Fruit fly (Drosophila melanogaster): ENCODE measurements around the gene Dim1.
A peak's percentile ranks its signal among the peaks of the same experiment; 100 is the strongest.

Dim1 gene

DNA sequence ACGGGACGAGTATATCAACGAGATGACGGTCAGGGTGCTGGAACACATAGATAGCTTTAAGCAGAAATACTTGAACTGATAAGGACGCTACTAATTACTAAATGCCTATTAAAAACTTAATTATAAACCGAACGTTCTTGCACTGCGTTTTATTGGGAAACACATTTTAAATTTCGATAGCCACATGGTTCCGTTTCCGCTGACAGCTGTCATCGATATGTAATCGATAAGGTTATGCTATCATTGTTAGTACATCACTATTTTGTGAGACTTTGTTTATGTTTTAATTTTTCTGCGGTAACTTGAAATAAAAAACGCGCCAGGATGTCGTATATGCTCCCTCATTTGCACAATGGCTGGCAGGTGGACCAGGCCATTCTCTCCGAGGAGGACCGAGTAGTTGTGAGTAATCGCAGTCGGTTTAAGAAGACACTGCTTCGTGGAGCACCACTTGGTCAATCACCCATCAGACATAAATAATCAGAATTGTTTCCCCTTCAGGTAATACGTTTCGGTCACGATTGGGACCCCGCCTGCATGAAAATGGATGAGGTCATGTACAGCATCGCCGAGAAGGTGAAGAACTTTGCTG, at the start of gene Dim1:
Gene Dim1 (plus strand): TSS at position 239 of the 592 bp plus-strand sequence.
- TF ChIP-seq CG4496 (GFP tag; IDR thresholded peaks at IDR 0.05): peak; percentile 57; the same call in 2 of the 3 replicates
- no peak for TF ChIP-seq CG8159 (tag; optimal IDR thresholded peaks at IDR 0.05)
- TF ChIP-seq Snoo (tag; optimal IDR thresholded peaks at IDR 0.05): no peak
- TF ChIP-seq CG9948 (tag; optimal IDR thresholded peaks at IDR 0.05): no peak
- peak; percentile 37; the same call in 1 of the 2 replicates for TF ChIP-seq CG12605 (GFP tag; IDR thresholded peaks at IDR 0.05)
- TF ChIP-seq CG13204 (GFP tag; optimal IDR thresholded peaks at IDR 0.05): no peak

- TF ChIP-seq CG10348 (GFP tag; IDR thresholded peaks at IDR 0.05) (no peak), EcR (GFP tag; optimal IDR thresholded peaks at IDR 0.05) (peak; percentile 93)
These were observed 48.0 kb upstream of the Dim1 start for dm6 chr2L:4355066-4355465.

- TF ChIP-seq CG10348 (GFP tag; IDR thresholded peaks at IDR 0.05) (no peak), rn (GFP tag; IDR thresholded peaks at IDR 0.05) (0 out of 2 replicates have a peak, but pooled peaks have one; percentile 3), CG12605 (GFP tag; IDR thresholded peaks at IDR 0.05) (peak; percentile 52), CG15710 (tag; optimal IDR thresholded peaks at IDR 0.05) (no peak), CG8301 (tag; optimal IDR thresholded peaks at IDR 0.05) (peak; percentile 50), Pif1A (GFP tag; optimal IDR thresholded peaks at IDR 0.05) (peak; percentile 68), CG32121 (GFP tag; IDR thresholded peaks at IDR 0.05) (no peak; the same call in 1 of the 2 replicates), CG17806 (tag; optimal IDR thresholded peaks at IDR 0.05) (peak; percentile 27), CG4496 (GFP tag; IDR thresholded peaks at IDR 0.05) (peak; percentile 58; the same call in 2 of the 3 replicates), CG14655 (GFP tag; optimal IDR thresholded peaks at IDR 0.05) (peak; percentile 64), CG8159 (tag; optimal IDR thresholded peaks at IDR 0.05) (peak; percentile 1), fd96Ca (GFP tag; IDR thresholded peaks at IDR 0.05) (peak; percentile 66), Ets98B (GFP tag; IDR thresholded peaks at IDR 0.05) (peak; percentile 26; the same call in 1 of the 2 replicates), CG9948 (tag; optimal IDR thresholded peaks at IDR 0.05) (peak; percentile 5), D1 (tag; optimal IDR thresholded peaks at IDR 0.05) (no peak), Snoo (tag; optimal IDR thresholded peaks at IDR 0.05) (no peak)
These were observed 43.9 kb upstream of the Dim1 start for dm6 chr2L:4359156-4359555.

- TF ChIP-seq rn (GFP tag; IDR thresholded peaks at IDR 0.05) (0 out of 2 replicates have a peak, but pooled peaks have one; percentile 6), CG10348 (GFP tag; IDR thresholded peaks at IDR 0.05) (0 out of 2 replicates have a peak, but pooled peaks have one; percentile 18), CG14655 (GFP tag; optimal IDR thresholded peaks at IDR 0.05) (no peak), CG9948 (tag; optimal IDR thresholded peaks at IDR 0.05) (peak; percentile 24), CG8159 (tag; optimal IDR thresholded peaks at IDR 0.05) (peak; percentile 47), CG15710 (tag; optimal IDR thresholded peaks at IDR 0.05) (peak; percentile 41), CG17806 (tag; optimal IDR thresholded peaks at IDR 0.05) (peak; percentile 18), Ets98B (GFP tag; IDR thresholded peaks at IDR 0.05) (no peak), fd96Ca (GFP tag; IDR thresholded peaks at IDR 0.05) (no peak)
These were observed 42.2 kb upstream of the Dim1 start for dm6 chr2L:4360882-4361281.

DNA sequence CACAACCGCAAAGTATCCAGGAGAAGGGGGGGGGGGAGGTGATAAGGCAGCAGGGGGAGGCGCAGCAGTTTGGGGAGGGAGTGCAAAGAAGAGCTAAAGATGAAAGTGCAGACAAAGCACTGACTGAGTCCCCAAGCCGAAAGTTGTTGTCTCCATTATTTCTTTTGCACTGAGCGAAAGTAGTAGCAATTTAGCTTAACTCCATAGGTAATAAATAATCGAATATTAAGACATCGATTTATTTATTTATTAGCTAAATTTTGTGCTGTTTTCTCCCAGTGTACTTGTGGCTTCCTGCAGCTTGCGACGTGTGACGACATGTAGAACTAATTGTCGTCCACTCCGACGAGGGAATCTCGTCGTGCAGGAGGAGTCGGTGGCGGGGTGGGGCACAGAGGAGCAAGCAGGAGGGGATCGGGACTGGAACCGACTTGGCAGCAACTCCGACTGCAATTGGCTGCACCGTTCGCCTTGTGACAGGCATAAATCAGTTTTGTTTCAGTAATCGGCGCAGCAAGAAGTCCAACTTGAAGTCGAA, 41.5 kb upstream of the Dim1 start, which contains the start of gene Traf4:
Gene Traf4 (plus strand): TSS at position 488 of the 538 bp plus-strand sequence.
- TF ChIP-seq CG13204 (GFP tag; optimal IDR thresholded peaks at IDR 0.05) (peak; percentile 20), Pif1A (GFP tag; optimal IDR thresholded peaks at IDR 0.05) (peak; percentile 40), CG8159 (tag; optimal IDR thresholded peaks at IDR 0.05) (peak; percentile 60), Snoo (tag; optimal IDR thresholded peaks at IDR 0.05) (peak; percentile 32), CG4496 (GFP tag; IDR thresholded peaks at IDR 0.05) (peak; percentile 65; the same call in 1 of the 3 replicates), D1 (tag; optimal IDR thresholded peaks at IDR 0.05) (no peak), Ets98B (GFP tag; IDR thresholded peaks at IDR 0.05) (peak; percentile 46), CG10348 (GFP tag; IDR thresholded peaks at IDR 0.05) (no peak), CG15710 (tag; optimal IDR thresholded peaks at IDR 0.05) (peak; percentile 60), fd96Ca (GFP tag; IDR thresholded peaks at IDR 0.05) (peak; percentile 72; the same call in 2 of the 3 replicates), Pif1B (GFP tag; optimal IDR thresholded peaks at IDR 0.05) (no peak), rn (GFP tag; IDR thresholded peaks at IDR 0.05) (peak; percentile 41; the same call in 1 of the 2 replicates), CG34367 (tag; optimal IDR thresholded peaks at IDR 0.05) (peak; percentile 48), CG14655 (GFP tag; optimal IDR thresholded peaks at IDR 0.05) (peak; percentile 75), CG8301 (tag; optimal IDR thresholded peaks at IDR 0.05) (peak; percentile 51), CG12605 (GFP tag; IDR thresholded peaks at IDR 0.05) (0 out of 2 replicates have a peak, but pooled peaks have one; percentile 23), CG32121 (GFP tag; IDR thresholded peaks at IDR 0.05) (no peak), CG9948 (tag; optimal IDR thresholded peaks at IDR 0.05) (peak; percentile 58), gl (tag; optimal IDR thresholded peaks at IDR 0.05) (peak; percentile 44), CG17806 (tag; optimal IDR thresholded peaks at IDR 0.05) (peak; percentile 60), EcR (GFP tag; optimal IDR thresholded peaks at IDR 0.05) (peak; percentile 12)

- TF ChIP-seq CG14655 (GFP tag; optimal IDR thresholded peaks at IDR 0.05): no peak
- TF ChIP-seq CG10348 (GFP tag; IDR thresholded peaks at IDR 0.05): no peak
These were observed 39.3 kb upstream of the Dim1 start for dm6 chr2L:4363707-4364270.
